Worm (Caenorhabditis elegans): ENCODE measurements around the gene B0496.11.
A peak's percentile ranks its signal among the peaks of the same experiment; 100 is the strongest.

B0496.11 gene

ce11 chrIV:7433858-7434257, at the start of gene B0496.11:
Gene B0496.11, minus strand, starts transcription at chrIV:7433958.
- TF ChIP-seq dmd-6 (GFP tag; IDR thresholded peaks at IDR 0.05) (no peak), ceh-32 (tag; optimal IDR thresholded peaks at IDR 0.05; ENCODE audit: poor library complexity) (no peak), aly-2 (tag; optimal IDR thresholded peaks at IDR 0.05) (no peak), unc-62 (GFP tag; optimal IDR thresholded peaks at IDR 0.05 in 1 of 2) (no peak), unc-62 (tag; optimal IDR thresholded peaks at IDR 0.05) (no peak), nhr-25 (tag; optimal IDR thresholded peaks at IDR 0.05; ENCODE audit: borderline replicate concordance, insufficient read depth) (no peak), nhr-102 (tag; optimal IDR thresholded peaks at IDR 0.05) (no peak), lin-39 (tag; optimal IDR thresholded peaks at IDR 0.05) (no peak), T20F7.1 (GFP tag; optimal IDR thresholded peaks at IDR 0.05) (no peak), tra-1 (GFP tag; IDR thresholded peaks at IDR 0.05) (no peak), gei-8 (GFP tag; optimal IDR thresholded peaks at IDR 0.05) (no peak), zfp-2 (tag; optimal IDR thresholded peaks at IDR 0.05) (no peak), hlh-11 (tag; optimal IDR thresholded peaks at IDR 0.05) (no peak), dmd-8 (GFP tag; IDR thresholded peaks at IDR 0.05) (no peak), spr-3 (GFP tag; optimal IDR thresholded peaks at IDR 0.05) (no peak), Y75B8A.6 (GFP tag; IDR thresholded peaks at IDR 0.05) (no peak), ceh-20 (GFP tag; IDR thresholded peaks at IDR 0.05) (no peak), nhr-77 (tag; optimal IDR thresholded peaks at IDR 0.05) (no peak), hif-1 (tag; optimal IDR thresholded peaks at IDR 0.05) (no peak), F44E2.7 (GFP tag; IDR thresholded peaks at IDR 0.05) (no peak)

- TF ChIP-seq ama-1 (optimal IDR thresholded peaks at IDR 0.05) (no peak), mxl-2 (GFP tag; conservative IDR thresholded peaks at IDR 0.05) (no peak), F49E8.2 (tag; optimal IDR thresholded peaks at IDR 0.05; ENCODE audit: borderline replicate concordance) (no peak), hif-1 (tag; optimal IDR thresholded peaks at IDR 0.05) (no peak), aha-1 (tag) (peak; percentile 57), madf-5 (GFP tag; IDR thresholded peaks at IDR 0.05) (no peak), nhr-237 (tag; optimal IDR thresholded peaks at IDR 0.05) (no peak), Y5F2A.4 (GFP tag; optimal IDR thresholded peaks at IDR 0.05) (no peak), daf-8 (GFP tag; IDR thresholded peaks at IDR 0.05) (no peak), vab-7 (GFP tag; IDR thresholded peaks at IDR 0.05) (no peak), gei-8 (GFP tag; optimal IDR thresholded peaks at IDR 0.05) (no peak), dve-1 (tag; optimal IDR thresholded peaks at IDR 0.05; ENCODE audit: insufficient read depth) (no peak), fkh-10 (GFP tag; optimal IDR thresholded peaks at IDR 0.05) (peak; percentile 12), T26A8.4 (GFP tag; IDR thresholded peaks at IDR 0.05) (no peak), nhr-25 (tag; optimal IDR thresholded peaks at IDR 0.05; ENCODE audit: borderline replicate concordance, insufficient read depth) (no peak), jun-1 (tag; optimal IDR thresholded peaks at IDR 0.05) (no peak), dpl-1 (GFP tag; optimal IDR thresholded peaks at IDR 0.05) (peak; percentile 69), ceh-28 (tag; optimal IDR thresholded peaks at IDR 0.05) (no peak), rbr-2 (tag; optimal IDR thresholded peaks at IDR 0.05) (no peak), egl-43 (GFP tag; IDR thresholded peaks at IDR 0.05) (no peak), egl-27 (tag; optimal IDR thresholded peaks at IDR 0.05) (no peak), spr-3 (GFP tag; optimal IDR thresholded peaks at IDR 0.05) (no peak), nhr-11 (tag; optimal IDR thresholded peaks at IDR 0.05) (no peak), hmg-1.1 (GFP tag; IDR thresholded peaks at IDR 0.05) (no peak)
These were observed 44.4 kb upstream of the B0496.11 start, which contains the start of gene rod-1 for ce11 chrIV:7478134-7478533. Gene rod-1, plus strand, starts transcription at chrIV:7478452.

- peak; percentile 62 for TF ChIP-seq Y48G9A.11 (GFP tag; IDR thresholded peaks at IDR 0.05)
- TF ChIP-seq nhr-111 (GFP tag; optimal IDR thresholded peaks at IDR 0.05) = no peak
- peak; percentile 76 for TF ChIP-seq snpc-1.2 (GFP tag; IDR thresholded peaks at IDR 0.05)
- 0 out of 2 replicates have a peak, but pooled peaks have one; percentile 12 for TF ChIP-seq ceh-44 (GFP tag; IDR thresholded peaks at IDR 0.05)
- no peak for TF ChIP-seq madf-9 (GFP tag; conservative IDR thresholded peaks at IDR 0.05)
- TF ChIP-seq unc-130 (GFP tag; optimal IDR thresholded peaks at IDR 0.05) = peak; percentile 85
- TF ChIP-seq lin-38 (GFP tag; IDR thresholded peaks at IDR 0.05) = peak; percentile 66
- peak; percentile 74 for TF ChIP-seq F49E8.2 (tag; optimal IDR thresholded peaks at IDR 0.05; ENCODE audit: borderline replicate concordance)
- TF ChIP-seq hif-1 (tag; optimal IDR thresholded peaks at IDR 0.05) = no peak
- TF ChIP-seq ceh-82 (tag; optimal IDR thresholded peaks at IDR 0.05) = no peak
These were observed 43.9 kb upstream of the B0496.11 start for ce11 chrIV:7477697-7478096.

Measured in whole organism, L4 larva.